Worm (Caenorhabditis elegans) whole organism, L3 larva: Measurements from ENCODE around the gene K09C6.9.

Source experiments
- elt-3 ChIP-seq, 3 experiments: fragments of 150-350 bp in 1 of 3; sonication (generic microtip) in 2 of 3; optimal IDR thresholded peaks; 2 replicates in 2 of 3; 4 replicates in 1 of 3; lab custom pipeline; 2014 to 2017; ENCODE audit warnings: missing biosample characterization in 3 of 3, missing genetic modification characterization in 3 of 3
- fkh-10 ChIP-seq: sonication (generic microtip); optimal IDR thresholded peaks from 2 replicates; lab custom pipeline; 2017; ENCODE audit warnings: missing biosample characterization, missing genetic modification reagents, missing genetic modification characterization
- fos-1 ChIP-seq: fragments of 150-350 bp; optimal IDR thresholded peaks from 2 replicates; lab custom pipeline; 2014; ENCODE audit warnings: missing biosample characterization, missing genetic modification characterization
- lin-15B ChIP-seq: fragments of 150-350 bp; optimal IDR thresholded peaks from 2 replicates; lab custom pipeline; 2014; ENCODE audit warnings: missing biosample characterization, missing genetic modification characterization
- lin-39 ChIP-seq: fragments of 150-350 bp; optimal IDR thresholded peaks from 2 replicates; lab custom pipeline; 2018; ENCODE audit warnings: missing biosample characterization, missing genetic modification reagents, missing genetic modification characterization
- nhr-11 ChIP-seq: fragments of 150-350 bp; optimal IDR thresholded peaks from 2 replicates; lab custom pipeline; 2014; ENCODE audit warnings: missing biosample characterization, missing genetic modification characterization
- nhr-25 ChIP-seq: sonication (generic microtip); optimal IDR thresholded peaks from 2 replicates; lab custom pipeline; 2017; ENCODE audit warnings: missing biosample characterization, missing genetic modification characterization
- nhr-76 ChIP-seq: fragments of 150-350 bp; sonication (generic microtip); optimal IDR thresholded peaks from 5 replicates; lab custom pipeline; 2014; ENCODE audit warnings: missing biosample characterization, missing genetic modification characterization
- pha-4 ChIP-seq: fragments of 150-350 bp; optimal IDR thresholded peaks from 2 replicates; lab custom pipeline; 2014; ENCODE audit warnings: missing biosample characterization, missing genetic modification reagents, missing genetic modification characterization

ce11 chrV:817182-817581 lies 37.7 kb downstream of the K09C6.9 start, which contains the start of gene R13D11.1:
- TF ChIP-seq elt-3 (tag; optimal IDR thresholded peaks at IDR 0.05; lab: Kevin White, UChicago) = no peak
- no peak for TF ChIP-seq fkh-10
- TF ChIP-seq lin-39 (tag; lab: Kevin White, UChicago) = no peak
- no peak for TF ChIP-seq lin-15B (tag; lab: Kevin White, UChicago)
- TF ChIP-seq pha-4 (tag; lab: Kevin White, UChicago) = no peak
- TF ChIP-seq nhr-76 (tag; lab: Kevin White, UChicago) = no peak
- TF ChIP-seq fos-1 (tag; lab: Kevin White, UChicago) = no peak
- TF ChIP-seq nhr-11 (tag; lab: Kevin White, UChicago) = no peak
- no peak for TF ChIP-seq nhr-25 (tag; lab: Kevin White, UChicago)
